Fruit fly (Drosophila melanogaster): Measurements from ENCODE around the gene CG42655.

CG42655 gene

DNA sequence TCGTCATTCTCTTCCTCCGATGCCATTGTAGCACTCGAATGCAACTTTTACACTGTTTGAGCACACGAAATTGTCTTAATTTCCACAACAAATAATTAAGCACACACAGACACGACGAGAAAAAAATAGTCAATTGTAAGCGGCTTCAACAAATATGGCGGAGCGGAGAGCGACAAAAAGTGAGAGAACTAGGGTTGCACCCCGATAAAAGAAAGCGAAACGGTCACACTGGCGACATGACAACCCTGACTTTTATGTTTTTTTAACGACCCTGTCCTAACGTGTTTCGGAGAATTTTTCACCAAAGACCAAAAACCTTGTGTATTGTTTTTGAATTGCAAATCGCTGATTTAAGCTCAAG, 43.5 kb downstream of the CG42655 start, which contains the start of the genes Mi-2 and Prp3 (continued):
- no peak for TF ChIP-seq CG11504 (tag; optimal IDR thresholded peaks at IDR 0.05)
- TF ChIP-seq Opbp (GFP tag; IDR thresholded peaks at IDR 0.05; ENCODE audit: partially characterized antibody): 0 out of 3 replicates have a peak, but pooled peaks have one; percentile 49
- no peak for TF ChIP-seq CG12104 (GFP tag; optimal IDR thresholded peaks at IDR 0.05)
- TF ChIP-seq CG32772 (GFP tag; IDR thresholded peaks at IDR 0.05): peak; percentile 60
- no peak for TF ChIP-seq CG12236 (GFP tag; optimal IDR thresholded peaks at IDR 0.05)
- peak; percentile 42 for TF ChIP-seq CG17912 (GFP tag; optimal IDR thresholded peaks at IDR 0.05)
- TF ChIP-seq tna (GFP tag; IDR thresholded peaks at IDR 0.05; ENCODE audit: partially characterized antibody): no peak
- peak; percentile 47 for TF ChIP-seq Dp (GFP tag; optimal IDR thresholded peaks at IDR 0.05)
- no peak for TF ChIP-seq D19B (GFP tag; optimal IDR thresholded peaks at IDR 0.05)
- no peak for TF ChIP-seq Hr51 (GFP tag; optimal IDR thresholded peaks at IDR 0.05)
- TF ChIP-seq Xrp1 (GFP tag; IDR thresholded peaks at IDR 0.05): no peak
- TF ChIP-seq CG2889 (GFP tag; IDR thresholded peaks at IDR 0.05): no peak
- TF ChIP-seq Myb (GFP tag; optimal IDR thresholded peaks at IDR 0.05): peak; percentile 84
- no peak for TF ChIP-seq CG12071 (GFP tag; optimal IDR thresholded peaks at IDR 0.05)
- no peak for TF ChIP-seq dati (GFP tag; IDR thresholded peaks at IDR 0.05)
- TF ChIP-seq CG4360 (GFP tag; IDR thresholded peaks at IDR 0.05): no peak
- TF ChIP-seq wdn (GFP tag; IDR thresholded peaks at IDR 0.05): no peak
- no peak for TF ChIP-seq tio (GFP tag; optimal IDR thresholded peaks at IDR 0.05)
- no peak for TF ChIP-seq sr (GFP tag; IDR thresholded peaks at IDR 0.05)
- no peak for TF ChIP-seq CG8359 (GFP tag; optimal IDR thresholded peaks at IDR 0.05; ENCODE audit: borderline replicate concordance)
- TF ChIP-seq Fer1 (GFP tag; optimal IDR thresholded peaks at IDR 0.05): peak; percentile 38
- no peak for TF ChIP-seq hbn (GFP tag; IDR thresholded peaks at IDR 0.05; ENCODE audit: partially characterized antibody)
- peak; percentile 40 for TF ChIP-seq pfk (GFP tag; optimal IDR thresholded peaks at IDR 0.05)
- TF ChIP-seq br (optimal IDR thresholded peaks at IDR 0.05): no peak
- no peak for TF ChIP-seq croc (GFP tag; conservative IDR thresholded peaks at IDR 0.05)
- TF ChIP-seq lbe (GFP tag; optimal IDR thresholded peaks at IDR 0.05): no peak
- no peak for TF ChIP-seq CG31388 (GFP tag; optimal IDR thresholded peaks at IDR 0.05)
- peak; percentile 71 for TF ChIP-seq CG8924 (tag; optimal IDR thresholded peaks at IDR 0.05)
- TF ChIP-seq vnd (GFP tag; IDR thresholded peaks at IDR 0.05; ENCODE audit: partially characterized antibody): no peak
- no peak for TF ChIP-seq CG14667 (GFP tag; IDR thresholded peaks at IDR 0.05)
- TF ChIP-seq CG2202 (tag; optimal IDR thresholded peaks at IDR 0.05): no peak
- no peak for TF ChIP-seq az2 (GFP tag; optimal IDR thresholded peaks at IDR 0.05)
- TF ChIP-seq Elba2 (GFP tag; optimal IDR thresholded peaks at IDR 0.05): no peak
- TF ChIP-seq so (GFP tag; IDR thresholded peaks at IDR 0.05): no peak
- peak; percentile 40; the same call in 1 of the 3 replicates for TF ChIP-seq CG34224 (GFP tag; IDR thresholded peaks at IDR 0.05; ENCODE audit: partially characterized antibody)
- no peak for TF ChIP-seq ac (GFP tag; optimal IDR thresholded peaks at IDR 0.05)
- TF ChIP-seq CG3407 (GFP tag; optimal IDR thresholded peaks at IDR 0.05): peak; percentile 3
- no peak for TF ChIP-seq Chrac-16 (GFP tag; optimal IDR thresholded peaks at IDR 0.05)
- no peak for TF ChIP-seq exex (tag; optimal IDR thresholded peaks at IDR 0.05)
- peak; percentile 21 for TF ChIP-seq Hsf (GFP tag; optimal IDR thresholded peaks at IDR 0.05)
- TF ChIP-seq CG6654 (GFP tag; optimal IDR thresholded peaks at IDR 0.05): no peak
- TF ChIP-seq onecut (GFP tag; IDR thresholded peaks at IDR 0.05): peak; percentile 15; the same call in 1 of the 2 replicates
- TF ChIP-seq chif (GFP tag; optimal IDR thresholded peaks at IDR 0.05): no peak
- TF ChIP-seq gce (GFP tag; IDR thresholded peaks at IDR 0.05): no peak
- TF ChIP-seq CG10654 (GFP tag; optimal IDR thresholded peaks at IDR 0.05): no peak
- TF ChIP-seq HmgD (GFP tag; optimal IDR thresholded peaks at IDR 0.05): peak; percentile 57
- no peak for TF ChIP-seq Lim3 (GFP tag; IDR thresholded peaks at IDR 0.05)
- TF ChIP-seq corto (GFP tag; optimal IDR thresholded peaks at IDR 0.05): no peak
- TF ChIP-seq D19A (tag; optimal IDR thresholded peaks at IDR 0.05): peak; percentile 80
- TF ChIP-seq CG5953 (GFP tag; IDR thresholded peaks at IDR 0.05): no peak
- peak; percentile 88 for TF ChIP-seq CG12659 (GFP tag; optimal IDR thresholded peaks at IDR 0.05)
- no peak for TF ChIP-seq CG11085 (GFP tag; IDR thresholded peaks at IDR 0.05)
